Worm (Caenorhabditis elegans): Measurements from ENCODE around the gene lir-3.

Gene lir-3

ce11 chrII:11155400-11155799, 29.2 kb downstream of the lir-3 start:
- no peak for TF ChIP-seq hlh-8 (tag; optimal IDR thresholded peaks at IDR 0.05)
- TF ChIP-seq syd-9 (tag; optimal IDR thresholded peaks at IDR 0.05), result no peak
- no peak for TF ChIP-seq npax-4 (tag; optimal IDR thresholded peaks at IDR 0.05)
- no peak for TF ChIP-seq pat-9 (tag; optimal IDR thresholded peaks at IDR 0.05)
- TF ChIP-seq lim-6 (tag; optimal IDR thresholded peaks at IDR 0.05), result no peak
- TF ChIP-seq F13H6.1 (tag; optimal IDR thresholded peaks at IDR 0.05), result no peak
- TF ChIP-seq ceh-31 (tag; optimal IDR thresholded peaks at IDR 0.05), result no peak
- no peak for TF ChIP-seq ceh-9 (tag; optimal IDR thresholded peaks at IDR 0.05)
- no peak for TF ChIP-seq unc-3 (GFP tag; conservative IDR thresholded peaks at IDR 0.05)
- TF ChIP-seq unc-3 (tag; optimal IDR thresholded peaks at IDR 0.05), result no peak
- TF ChIP-seq elt-4 (tag; optimal IDR thresholded peaks at IDR 0.05), result no peak
- no peak for TF ChIP-seq eyg-1 (tag; optimal IDR thresholded peaks at IDR 0.05)
- TF ChIP-seq rnt-1 (tag; optimal IDR thresholded peaks at IDR 0.05), result no peak
- TF ChIP-seq T23F11.4 (GFP tag; optimal IDR thresholded peaks at IDR 0.05), result no peak
- no peak for TF ChIP-seq ceh-6 (GFP tag; optimal IDR thresholded peaks at IDR 0.05)
- no peak for TF ChIP-seq ceh-18 (tag; optimal IDR thresholded peaks at IDR 0.05)

ce11 chrII:11154957-11155356, 29.6 kb downstream of the lir-3 start:
- TF ChIP-seq pax-1 (tag; optimal IDR thresholded peaks at IDR 0.05), result no peak
- no peak for TF ChIP-seq unc-42 (tag; optimal IDR thresholded peaks at IDR 0.05)
- TF ChIP-seq ceh-6 (GFP tag; optimal IDR thresholded peaks at IDR 0.05), result no peak

- TF ChIP-seq elt-4 (tag; optimal IDR thresholded peaks at IDR 0.05), result no peak
- peak; percentile 48 for TF ChIP-seq elt-2 (tag; optimal IDR thresholded peaks at IDR 0.05)
Observed at ce11 chrII:11153800-11154199, 30.8 kb downstream of the lir-3 start.

ce11 chrII:11153080-11153479, 31.5 kb downstream of the lir-3 start:
- TF ChIP-seq ceh-9 (tag; optimal IDR thresholded peaks at IDR 0.05) (no peak), syd-9 (tag; optimal IDR thresholded peaks at IDR 0.05) (no peak), T23F11.4 (GFP tag; optimal IDR thresholded peaks at IDR 0.05) (no peak), fkh-6 (tag; optimal IDR thresholded peaks at IDR 0.05) (no peak), che-1 (tag; optimal IDR thresholded peaks at IDR 0.05) (no peak), pat-9 (tag; optimal IDR thresholded peaks at IDR 0.05) (no peak), ceh-14 (tag; optimal IDR thresholded peaks at IDR 0.05) (no peak), ama-1 (optimal IDR thresholded peaks at IDR 0.05) (no peak), rnt-1 (tag; optimal IDR thresholded peaks at IDR 0.05) (no peak)

DNA sequence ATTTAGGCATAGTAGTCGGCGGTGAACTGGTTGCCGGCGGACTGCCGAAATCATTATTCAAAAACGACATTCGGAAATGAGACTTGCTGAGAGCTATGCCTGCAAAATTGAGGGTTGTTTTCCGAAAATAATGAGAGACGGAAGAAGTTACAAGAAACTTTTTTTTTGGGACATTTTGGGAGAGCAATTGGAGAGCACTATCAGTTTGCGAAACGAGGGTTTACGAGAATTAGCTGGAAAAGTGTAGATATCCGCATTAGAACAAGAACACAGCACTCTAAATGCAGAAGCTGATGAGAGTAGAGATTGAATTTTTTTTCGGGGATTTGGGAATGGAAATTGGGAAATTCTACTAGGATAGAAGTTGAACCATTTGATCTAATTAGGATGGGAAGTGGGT, 32.1 kb downstream of the lir-3 start, which contains the start of gene pqm-1:
Gene pqm-1 (minus strand): TSS at position 101 of the 400 bp plus-strand sequence.
- TF ChIP-seq hlh-30 (tag; optimal IDR thresholded peaks at IDR 0.05; ENCODE audit: insufficient read depth) (no peak), nhr-11 (tag; optimal IDR thresholded peaks at IDR 0.05) (no peak), nhr-232 (tag; optimal IDR thresholded peaks at IDR 0.05) (no peak), ceh-2 (tag; optimal IDR thresholded peaks at IDR 0.05) (no peak), lin-11 (tag; optimal IDR thresholded peaks at IDR 0.05) (no peak), unc-3 (GFP tag; conservative IDR thresholded peaks at IDR 0.05) (no peak), unc-3 (tag; optimal IDR thresholded peaks at IDR 0.05) (no peak), eyg-1 (tag; optimal IDR thresholded peaks at IDR 0.05) (no peak)

DNA sequence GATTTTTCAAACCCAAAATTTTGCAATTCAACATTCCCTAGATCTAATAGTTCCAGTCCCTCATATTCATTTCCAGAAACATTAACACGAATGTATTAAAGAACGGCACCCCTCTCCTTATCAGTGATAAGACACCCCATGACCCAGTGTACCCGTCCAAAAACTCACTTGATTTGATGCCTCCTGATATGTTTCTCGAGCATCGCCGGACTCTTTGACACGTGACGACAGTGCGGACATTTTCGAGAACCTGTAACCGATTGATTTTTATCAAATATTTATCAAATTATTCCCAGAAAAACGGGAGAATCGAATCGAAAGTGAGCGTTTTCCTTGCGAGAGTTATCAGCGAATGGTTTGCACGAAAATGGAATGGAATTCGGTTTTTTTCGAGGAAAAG, 33.6 kb downstream of the lir-3 start:
- no peak for TF ChIP-seq unc-55 (GFP tag; optimal IDR thresholded peaks at IDR 0.05)
- TF ChIP-seq elt-2 (tag; optimal IDR thresholded peaks at IDR 0.05), result peak; percentile 80
- TF ChIP-seq dve-1 (tag; optimal IDR thresholded peaks at IDR 0.05), result no peak
- TF ChIP-seq hlh-30 (tag; optimal IDR thresholded peaks at IDR 0.05; ENCODE audit: insufficient read depth), result peak; percentile 26
